Fruit fly (Drosophila melanogaster) whole organism, prepupa: ENCODE results near the gene sgg.

Experiments
- CG11762 ChIP-seq: fragments of 200-800 bp; sonication (Bioruptor generic); optimal IDR thresholded peaks from 3 replicates; lab custom pipeline; 2016; ENCODE audit warnings: missing biosample characterization, missing genetic modification characterization; ENCODE audit not compliant: insufficient read depth
- CG6808 ChIP-seq: fragments of 200-800 bp; sonication (Bioruptor generic); optimal IDR thresholded peaks from 3 replicates; lab custom pipeline; 2017; ENCODE audit warnings: missing biosample characterization, missing genetic modification characterization, mild to moderate bottlenecking, moderate library complexity, missing genetic modification reagents
- CG6854 ChIP-seq: fragments of 200-800 bp; sonication (Bioruptor generic); optimal IDR thresholded peaks from 2 replicates; lab custom pipeline; 2017; ENCODE audit warnings: missing biosample characterization, mild to moderate bottlenecking, missing genetic modification characterization
- Eip78C ChIP-seq: fragments of 200-800 bp; sonication (Bioruptor generic); peaks from one replicate; lab custom pipeline; 2016; ENCODE audit warnings: missing biosample characterization, missing genetic modification characterization
- Ets21C ChIP-seq: fragments of 200-800 bp; sonication (Bioruptor generic); optimal IDR thresholded peaks from 3 replicates; lab custom pipeline; 2016; ENCODE audit warnings: missing biosample characterization, missing genetic modification characterization
- Sox102F ChIP-seq: fragments of 200-800 bp; sonication (Bioruptor generic); optimal IDR thresholded peaks from 2 replicates; lab custom pipeline; 2016; ENCODE audit warnings: missing biosample characterization, mild to moderate bottlenecking, missing genetic modification characterization
- cyc ChIP-seq: fragments of 200-800 bp; sonication (Bioruptor generic); optimal IDR thresholded peaks from 3 replicates; lab custom pipeline; 2016; ENCODE audit warnings: missing biosample characterization, missing genetic modification characterization
- lz ChIP-seq: fragments of 200-800 bp; sonication (Bioruptor generic); optimal IDR thresholded peaks from 3 replicates; lab custom pipeline; 2016; ENCODE audit warnings: missing biosample characterization, missing genetic modification characterization
- pdm3 ChIP-seq: fragments of 200-800 bp; sonication (Bioruptor generic); optimal IDR thresholded peaks from 3 replicates; lab custom pipeline; 2016; ENCODE audit warnings: missing biosample characterization, missing genetic modification characterization

dm6 chrX:2624525-2625006 lies 9.2 kb upstream of the sgg start, which contains the start of the genes brv3 and Pi4KIIIalpha:
- TF ChIP-seq Sox102F (GFP tag; lab: Kevin White, UChicago) (no peak), pdm3 (GFP tag; lab: Kevin White, UChicago) (no peak), Ets21C (GFP tag; lab: Kevin White, UChicago) (no peak), lz (no peak), CG6808 (GFP tag; lab: Kevin White, UChicago) (no peak), cyc (no peak), CG6854 (GFP tag; lab: Kevin White, UChicago) (no peak), Eip78C (GFP tag; lab: Kevin White, UChicago) (no peak), CG11762 (GFP tag; lab: Kevin White, UChicago) (no peak)
